Worm (Caenorhabditis elegans): ENCODE results near the gene C47E8.4.

C47E8.4 gene

ce11 chrV:14659595-14659994, 25.7 kb downstream of the C47E8.4 start:
- TF ChIP-seq nhr-11 (tag; optimal IDR thresholded peaks at IDR 0.05), result no peak
- no peak for TF ChIP-seq F13H6.1 (tag; optimal IDR thresholded peaks at IDR 0.05)
- TF ChIP-seq skn-1 (tag; optimal IDR thresholded peaks at IDR 0.05), result no peak
- TF ChIP-seq sem-4 (tag; optimal IDR thresholded peaks at IDR 0.05), result no peak
- TF ChIP-seq alr-1 (tag; optimal IDR thresholded peaks at IDR 0.05), result no peak
- TF ChIP-seq sma-9 (GFP tag; optimal IDR thresholded peaks at IDR 0.05), result no peak
- TF ChIP-seq sma-9 (tag; optimal IDR thresholded peaks at IDR 0.05), result no peak
- no peak for TF ChIP-seq Y55F3AM.14 (GFP tag; optimal IDR thresholded peaks at IDR 0.05)
- TF ChIP-seq mdl-1 (tag; optimal IDR thresholded peaks at IDR 0.05), result no peak
- TF ChIP-seq R02D3.7 (tag; optimal IDR thresholded peaks at IDR 0.05), result no peak
- TF ChIP-seq C34F6.9 (tag; optimal IDR thresholded peaks at IDR 0.05), result no peak
- no peak for TF ChIP-seq ztf-1 (GFP tag; conservative IDR thresholded peaks at IDR 0.05)
- no peak for TF ChIP-seq elt-1 (tag; optimal IDR thresholded peaks at IDR 0.05)
- no peak for TF ChIP-seq nhr-129 (tag; optimal IDR thresholded peaks at IDR 0.05)
- TF ChIP-seq sma-3 (GFP tag; optimal IDR thresholded peaks at IDR 0.05), result no peak
- no peak for TF ChIP-seq nhr-6 (tag; optimal IDR thresholded peaks at IDR 0.05)

ce11 chrV:14658131-14658530, 27.2 kb downstream of the C47E8.4 start, which contains the start of gene slc-25A29:
Gene slc-25A29, minus strand, starts transcription at chrV:14658175.
- TF ChIP-seq mab-5 (tag; optimal IDR thresholded peaks at IDR 0.05) (no peak), ztf-11 (tag; optimal IDR thresholded peaks at IDR 0.05) (no peak), nhr-23 (tag; optimal IDR thresholded peaks at IDR 0.05) (no peak), zag-1 (tag; optimal IDR thresholded peaks at IDR 0.05) (no peak), peb-1 (tag; optimal IDR thresholded peaks at IDR 0.05) (no peak), sma-9 (GFP tag; optimal IDR thresholded peaks at IDR 0.05) (peak; percentile 32), sma-9 (tag; optimal IDR thresholded peaks at IDR 0.05) (no peak), fos-1 (tag; optimal IDR thresholded peaks at IDR 0.05) (peak; percentile 4), nhr-21 (tag; optimal IDR thresholded peaks at IDR 0.05) (peak; percentile 8)

- TF ChIP-seq gmeb-1 (tag; optimal IDR thresholded peaks at IDR 0.05), result peak; percentile 35
- TF ChIP-seq sma-9 (GFP tag; optimal IDR thresholded peaks at IDR 0.05), result peak; percentile 20
- TF ChIP-seq sma-9 (tag; optimal IDR thresholded peaks at IDR 0.05), result no peak
- TF ChIP-seq nhr-25 (tag; optimal IDR thresholded peaks at IDR 0.05), result peak; percentile 11
- no peak for TF ChIP-seq ZK546.5 (tag; optimal IDR thresholded peaks at IDR 0.05)
- no peak for TF ChIP-seq elt-3 (tag; optimal IDR thresholded peaks at IDR 0.05)
- no peak for TF ChIP-seq nhr-21 (tag; optimal IDR thresholded peaks at IDR 0.05)
- TF ChIP-seq ztf-11 (tag; optimal IDR thresholded peaks at IDR 0.05), result no peak
These were observed 28.3 kb downstream of the C47E8.4 start for ce11 chrV:14656970-14657369.

ce11 chrV:14655689-14656088, 29.6 kb downstream of the C47E8.4 start:
- TF ChIP-seq nhr-11 (tag; optimal IDR thresholded peaks at IDR 0.05) (no peak), blmp-1 (tag; optimal IDR thresholded peaks at IDR 0.05; ENCODE audit: insufficient read depth) (peak; percentile 29), nhr-25 (tag; optimal IDR thresholded peaks at IDR 0.05) (peak; percentile 47)

- no peak for TF ChIP-seq ztf-11 (tag; optimal IDR thresholded peaks at IDR 0.05)
- no peak for TF ChIP-seq lin-39 (tag; optimal IDR thresholded peaks at IDR 0.05)
- TF ChIP-seq sem-4 (tag; optimal IDR thresholded peaks at IDR 0.05), result no peak
- no peak for TF ChIP-seq egl-27 (tag; optimal IDR thresholded peaks at IDR 0.05)
- TF ChIP-seq lin-11 (tag; optimal IDR thresholded peaks at IDR 0.05), result no peak
- TF ChIP-seq R02D3.7 (tag; optimal IDR thresholded peaks at IDR 0.05), result no peak
- no peak for TF ChIP-seq Y55F3AM.14 (GFP tag; optimal IDR thresholded peaks at IDR 0.05)
- no peak for TF ChIP-seq alr-1 (tag; optimal IDR thresholded peaks at IDR 0.05)
- no peak for TF ChIP-seq dmd-4 (tag; optimal IDR thresholded peaks at IDR 0.05)
- no peak for TF ChIP-seq blmp-1 (tag; optimal IDR thresholded peaks at IDR 0.05; ENCODE audit: insufficient read depth)
- no peak for TF ChIP-seq fos-1 (tag; optimal IDR thresholded peaks at IDR 0.05)
- TF ChIP-seq nhr-6 (tag; optimal IDR thresholded peaks at IDR 0.05), result no peak
These were observed 34.7 kb downstream of the C47E8.4 start for ce11 chrV:14650631-14651030.

ce11 chrV:14649929-14650328, 35.4 kb downstream of the C47E8.4 start:
- no peak for TF ChIP-seq nhr-23 (tag; optimal IDR thresholded peaks at IDR 0.05)
- no peak for TF ChIP-seq nhr-10 (tag; optimal IDR thresholded peaks at IDR 0.05)
- no peak for TF ChIP-seq gmeb-1 (tag; optimal IDR thresholded peaks at IDR 0.05)
- TF ChIP-seq crh-2 (tag; optimal IDR thresholded peaks at IDR 0.05), result no peak
- no peak for TF ChIP-seq ztf-4 (tag; optimal IDR thresholded peaks at IDR 0.05)
- peak in 1 of 2 experiments; percentile 47 for TF ChIP-seq lsy-2 (tag; optimal IDR thresholded peaks at IDR 0.05)
- no peak for TF ChIP-seq ztf-1 (GFP tag; conservative IDR thresholded peaks at IDR 0.05)
- TF ChIP-seq zag-1 (tag; optimal IDR thresholded peaks at IDR 0.05), result no peak
- TF ChIP-seq egl-27 (tag; optimal IDR thresholded peaks at IDR 0.05), result no peak
- no peak for TF ChIP-seq nhr-21 (tag; optimal IDR thresholded peaks at IDR 0.05)
- no peak for TF ChIP-seq F13H6.1 (tag; optimal IDR thresholded peaks at IDR 0.05)
- TF ChIP-seq ceh-82 (tag; optimal IDR thresholded peaks at IDR 0.05), result no peak
- no peak for TF ChIP-seq ZK546.5 (tag; optimal IDR thresholded peaks at IDR 0.05)
- no peak for TF ChIP-seq nhr-11 (tag; optimal IDR thresholded peaks at IDR 0.05)
- no peak for TF ChIP-seq unc-62 (GFP tag; optimal IDR thresholded peaks at IDR 0.05)
- no peak for TF ChIP-seq nhr-12 (tag; optimal IDR thresholded peaks at IDR 0.05)
- TF ChIP-seq nhr-6 (tag; optimal IDR thresholded peaks at IDR 0.05), result no peak
- TF ChIP-seq lin-11 (tag; optimal IDR thresholded peaks at IDR 0.05), result no peak
- TF ChIP-seq snpc-4 (tag; optimal IDR thresholded peaks at IDR 0.05), result no peak
- no peak for TF ChIP-seq ztf-11 (tag; optimal IDR thresholded peaks at IDR 0.05)
- TF ChIP-seq ceh-16 (tag; optimal IDR thresholded peaks at IDR 0.05), result no peak
- no peak for TF ChIP-seq Y55F3AM.14 (GFP tag; optimal IDR thresholded peaks at IDR 0.05)
- no peak for TF ChIP-seq sma-3 (GFP tag; optimal IDR thresholded peaks at IDR 0.05)
- no peak for TF ChIP-seq blmp-1 (tag; optimal IDR thresholded peaks at IDR 0.05; ENCODE audit: insufficient read depth)
- TF ChIP-seq lin-39 (tag; optimal IDR thresholded peaks at IDR 0.05), result peak; percentile 1
- TF ChIP-seq sma-9 (GFP tag; optimal IDR thresholded peaks at IDR 0.05), result peak; percentile 6
- no peak for TF ChIP-seq sma-9 (tag; optimal IDR thresholded peaks at IDR 0.05)

Data from whole organism, L2 larva.